Fruit fly (Drosophila melanogaster) whole organism, embryonic: Measurements from ENCODE around the gene CG7366.

ENCODE experiments used
- BEAF-32 ChIP-seq: fragments of 200-800 bp; sonication (Bioruptor generic); optimal IDR thresholded peaks from 3 replicates; lab custom pipeline; 2017; ENCODE audit warnings: missing biosample characterization, missing genetic modification characterization, mild to moderate bottlenecking, moderate library complexity, missing genetic modification reagents
- CG10267 ChIP-seq: fragments of 200-800 bp; sonication (Bioruptor generic); optimal IDR thresholded peaks from 2 replicates; lab custom pipeline; 2018; ENCODE audit warnings: missing biosample characterization, mild to moderate bottlenecking, missing genetic modification characterization, moderate library complexity
- CG10979 ChIP-seq: fragments of 200-800 bp; sonication (Bioruptor generic); optimal IDR thresholded peaks from 2 replicates; lab custom pipeline; 2018; ENCODE audit warnings: missing biosample characterization, mild to moderate bottlenecking, missing genetic modification characterization, moderate library complexity
- CG12104 ChIP-seq: fragments of 200-800 bp; sonication (Bioruptor generic); optimal IDR thresholded peaks from 3 replicates; lab custom pipeline; 2016; ENCODE audit warnings: missing biosample characterization, missing genetic modification characterization
- CG12659 ChIP-seq: fragments of 200-800 bp; sonication (Bioruptor generic); optimal IDR thresholded peaks from 3 replicates; lab custom pipeline; 2017; ENCODE audit warnings: mild to moderate bottlenecking, missing biosample characterization, missing genetic modification reagents, missing genetic modification characterization
- CG13296 ChIP-seq: fragments of 200-800 bp; sonication (Bioruptor generic); optimal IDR thresholded peaks from 3 replicates; lab custom pipeline; 2018; ENCODE audit warnings: missing biosample characterization, mild to moderate bottlenecking, missing genetic modification characterization
- CG13424 ChIP-seq: fragments of 200-800 bp; sonication (Bioruptor generic); optimal IDR thresholded peaks from 2 replicates; lab custom pipeline; 2019; ENCODE audit warnings: missing biosample characterization, mild to moderate bottlenecking, missing genetic modification characterization, moderate library complexity
- CG17568 ChIP-seq: fragments of 200-800 bp; sonication (Bioruptor generic); optimal IDR thresholded peaks from 2 replicates; lab custom pipeline; 2018; ENCODE audit warnings: missing biosample characterization, mild to moderate bottlenecking, missing genetic modification characterization, moderate library complexity
- CG17612 ChIP-seq: fragments of 200-800 bp; sonication (Bioruptor generic); IDR thresholded peaks from 2 replicates; pipeline ENCODE4 v1.3.6; 2022; ENCODE audit warnings: missing biosample characterization, missing genetic modification characterization
- CG1792 ChIP-seq: fragments of 200-800 bp; sonication (Bioruptor generic); optimal IDR thresholded peaks from 2 replicates; lab custom pipeline; 2016; ENCODE audit warnings: missing biosample characterization, missing genetic modification characterization
- CG18476 ChIP-seq: fragments of 200-800 bp; sonication (Bioruptor generic); optimal IDR thresholded peaks from 2 replicates; lab custom pipeline; 2016; ENCODE audit warnings: missing biosample characterization, mild to moderate bottlenecking, missing genetic modification characterization
- CG31388 ChIP-seq: fragments of 200-800 bp; sonication (Bioruptor generic); optimal IDR thresholded peaks from 2 replicates; lab custom pipeline; 2016; ENCODE audit warnings: missing biosample characterization, missing genetic modification characterization
- CG34224 ChIP-seq: fragments of 200-800 bp; sonication (Bioruptor generic); IDR thresholded peaks from 3 replicates; pipeline ENCODE4 v1.3.6; 2022; ENCODE audit warnings: missing biosample characterization, missing genetic modification characterization; ENCODE audit not compliant: partially characterized antibody
- CG34376 ChIP-seq: fragments of 200-800 bp; sonication (Bioruptor generic); optimal IDR thresholded peaks from 2 replicates; lab custom pipeline; 2018; ENCODE audit warnings: missing biosample characterization, mild to moderate bottlenecking, missing genetic modification characterization
- CG4854 ChIP-seq: fragments of 200-800 bp; sonication (Bioruptor generic); optimal IDR thresholded peaks from 2 replicates; lab custom pipeline; 2016; ENCODE audit warnings: missing biosample characterization, missing genetic modification characterization, inconsistent platforms
- CG8290 ChIP-seq, 3 experiments: fragments of 200-800 bp; sonication (Bioruptor generic); optimal IDR thresholded peaks; 2 replicates each; lab custom pipeline; 2016 to 2019; ENCODE audit warnings: missing biosample characterization in 3 of 3, missing genetic modification characterization in 3 of 3, mild to moderate bottlenecking in 2 of 3, moderate library complexity in 1 of 3
- CG9215 ChIP-seq: fragments of 200-800 bp; sonication (Bioruptor generic); IDR thresholded peaks from 2 replicates; pipeline ENCODE4 v1.3.6; 2022; ENCODE audit warnings: missing biosample characterization, missing genetic modification characterization
- Camta ChIP-seq: fragments of 200-800 bp; sonication (Bioruptor generic); optimal IDR thresholded peaks from 2 replicates; lab custom pipeline; 2016; ENCODE audit warnings: missing biosample characterization, missing genetic modification characterization
- Chrac-16 ChIP-seq: fragments of 200-800 bp; sonication (Bioruptor generic); optimal IDR thresholded peaks from 3 replicates; lab custom pipeline; 2016; ENCODE audit warnings: missing biosample characterization, missing genetic modification characterization
- D ChIP-seq, 2 experiments: fragments of 200-800 bp in 1 of 2; fragments of >200 bp in 1 of 2; sonication (Bioruptor generic) in 1 of 2; optimal IDR thresholded peaks; 2 replicates in 1 of 2; 3 replicates in 1 of 2; lab custom pipeline; 2017; ENCODE audit warnings: mild to moderate bottlenecking in 1 of 2, missing biosample characterization in 1 of 2, missing genetic modification characterization in 1 of 2, missing genetic modification reagents in 1 of 2
- Dad ChIP-seq: fragments of 200-800 bp; sonication (Bioruptor generic); optimal IDR thresholded peaks from 3 replicates; lab custom pipeline; 2016; ENCODE audit warnings: missing biosample characterization, missing genetic modification characterization
- Dll ChIP-seq: fragments of 200-800 bp; sonication (Bioruptor generic); IDR thresholded peaks from 4 replicates; pipeline ENCODE4 v1.3.6; 2022; ENCODE audit warnings: missing biosample characterization, missing genetic modification characterization; ENCODE audit not compliant: partially characterized antibody
- Dp ChIP-seq: fragments of 200-800 bp; sonication (Bioruptor generic); optimal IDR thresholded peaks from 2 replicates; lab custom pipeline; 2018; ENCODE audit warnings: missing biosample characterization, mild to moderate bottlenecking, missing genetic modification characterization, moderate library complexity
- Eip74EF ChIP-seq, 2 experiments: fragments of 200-800 bp in 1 of 2; fragments of >200 bp in 1 of 2; sonication (Bioruptor generic) in 1 of 2; optimal IDR thresholded peaks; 2 replicates each; lab custom pipeline; 2017 to 2019; ENCODE audit warnings: missing biosample characterization in 2 of 2, missing genetic modification characterization in 2 of 2, mild to moderate bottlenecking in 1 of 2, moderate library complexity in 1 of 2
- Lhr ChIP-seq: fragments of 200-800 bp; sonication (Bioruptor generic); optimal IDR thresholded peaks from 3 replicates; lab custom pipeline; 2017; ENCODE audit warnings: mild to moderate bottlenecking, missing biosample characterization, missing genetic modification reagents, missing genetic modification characterization
- MBD-R2 ChIP-seq: fragments of 200-800 bp; sonication (Bioruptor generic); IDR thresholded peaks from 2 replicates; pipeline ENCODE4 v1.3.6; 2022; ENCODE audit warnings: missing biosample characterization, missing genetic modification characterization
- MESR4 ChIP-seq: fragments of 200-800 bp; sonication (Bioruptor generic); optimal IDR thresholded peaks from 2 replicates; lab custom pipeline; 2018; ENCODE audit warnings: missing biosample characterization, mild to moderate bottlenecking, missing genetic modification characterization, moderate library complexity
- Med ChIP-seq: fragments of 200-800 bp; sonication (Bioruptor generic); peaks from one replicate; lab custom pipeline; 2016; ENCODE audit warnings: missing biosample characterization, missing genetic modification characterization, mild to moderate bottlenecking, inconsistent platforms, moderate library complexity
- NK7.1 ChIP-seq: fragments of 200-800 bp; sonication (Bioruptor generic); optimal IDR thresholded peaks from 3 replicates; lab custom pipeline; 2016; ENCODE audit warnings: missing biosample characterization, missing genetic modification characterization
- Nf-YA ChIP-seq: fragments of 200-800 bp; sonication (Bioruptor generic); IDR thresholded peaks from 2 replicates; pipeline ENCODE4 v1.3.6; 2022; ENCODE audit warnings: missing biosample characterization, missing genetic modification characterization
- Pdp1 ChIP-seq, 2 experiments: fragments of 200-800 bp; sonication (Bioruptor generic); optimal IDR thresholded peaks; 3 replicates each; lab custom pipeline; 2016; ENCODE audit warnings: missing biosample characterization in 2 of 2, missing genetic modification characterization in 2 of 2, mild to moderate bottlenecking in 1 of 2, moderate library complexity in 1 of 2
- ac ChIP-seq: fragments of 200-800 bp; sonication (Bioruptor generic); optimal IDR thresholded peaks from 3 replicates; lab custom pipeline; 2017; ENCODE audit warnings: missing biosample characterization, mild to moderate bottlenecking, missing genetic modification characterization
- amos ChIP-seq: fragments of 200-800 bp; sonication (Bioruptor generic); IDR thresholded peaks from 2 replicates; pipeline ENCODE4 v1.3.6; 2022; ENCODE audit warnings: missing biosample characterization, missing genetic modification characterization; ENCODE audit not compliant: partially characterized antibody
- cato ChIP-seq: fragments of 200-800 bp; sonication (Bioruptor generic); optimal IDR thresholded peaks from 2 replicates; lab custom pipeline; 2016; ENCODE audit warnings: missing biosample characterization, missing genetic modification characterization, borderline replicate concordance
- chif ChIP-seq, 2 experiments: fragments of 200-800 bp; sonication (Bioruptor generic); optimal IDR thresholded peaks; 3 replicates each; lab custom pipeline; 2016; ENCODE audit warnings: missing biosample characterization in 2 of 2, missing genetic modification characterization in 2 of 2
- crp ChIP-seq, 2 experiments: fragments of 200-800 bp; sonication (Bioruptor generic); optimal IDR thresholded peaks; 2 replicates in 1 of 2; 3 replicates in 1 of 2; lab custom pipeline; 2017; ENCODE audit warnings: missing biosample characterization in 2 of 2, missing genetic modification characterization in 2 of 2, mild to moderate bottlenecking in 1 of 2, moderate library complexity in 1 of 2
- hbn ChIP-seq: fragments of 200-800 bp; sonication (Bioruptor generic); IDR thresholded peaks from 2 replicates; pipeline ENCODE4 v1.3.6; 2022; ENCODE audit warnings: missing biosample characterization, missing genetic modification characterization; ENCODE audit not compliant: partially characterized antibody
- inv ChIP-seq: fragments of 200-800 bp; sonication (Bioruptor generic); IDR thresholded peaks from 2 replicates; pipeline ENCODE4 v1.3.6; 2022; ENCODE audit warnings: missing biosample characterization, missing genetic modification characterization; ENCODE audit not compliant: partially characterized antibody
- lmd ChIP-seq: fragments of 200-800 bp; sonication (Bioruptor generic); IDR thresholded peaks from 2 replicates; pipeline ENCODE4 v1.3.6; 2022; ENCODE audit warnings: missing biosample characterization, missing genetic modification characterization
- p53 ChIP-seq: fragments of 200-800 bp; sonication (Bioruptor generic); optimal IDR thresholded peaks from 2 replicates; lab custom pipeline; 2016; ENCODE audit warnings: missing biosample characterization, missing genetic modification characterization
- slbo ChIP-seq: fragments of 200-800 bp; sonication (Bioruptor generic); IDR thresholded peaks from 2 replicates; pipeline ENCODE4 v1.3.6; 2022; ENCODE audit warnings: missing biosample characterization, missing genetic modification characterization
- so ChIP-seq: fragments of 200-800 bp; sonication (Bioruptor generic); IDR thresholded peaks from 3 replicates; pipeline ENCODE4 v1.3.6; 2022; ENCODE audit warnings: missing biosample characterization, missing genetic modification characterization
- sob ChIP-seq: fragments of 200-800 bp; sonication (Bioruptor generic); IDR thresholded peaks from 2 replicates; pipeline ENCODE4 v1.3.6; 2022; ENCODE audit warnings: missing biosample characterization, missing genetic modification characterization
- stc ChIP-seq: fragments of 200-800 bp; sonication (Bioruptor generic); IDR thresholded peaks from 2 replicates; pipeline ENCODE4 v1.3.6; 2022; ENCODE audit warnings: missing biosample characterization, missing genetic modification characterization
- tin ChIP-seq: fragments of 200-800 bp; sonication (Bioruptor generic); optimal IDR thresholded peaks from 3 replicates; lab custom pipeline; 2016; ENCODE audit warnings: missing biosample characterization, missing genetic modification characterization
- toy ChIP-seq: fragments of 200-800 bp; sonication (Bioruptor generic); IDR thresholded peaks from 2 replicates; pipeline ENCODE4 v1.3.6; 2022; ENCODE audit warnings: missing biosample characterization, missing genetic modification characterization

The CG7366 gene

dm6 chr3L:8180464-8181137 is 21.6 kb downstream of the CG7366 start, which contains the start of the genes mthl7 and Uxs (continued):
- TF ChIP-seq CG17568 (GFP tag; lab: Kevin White, UChicago) (no peak), Dll (GFP tag; lab: Robert Waterston, UW) (peak; percentile 56; the same call in 1 of the 4 replicates), Dp (peak; percentile 90), CG34224 (GFP tag; lab: Robert Waterston, UW) (peak; percentile 45; the same call in 2 of the 3 replicates), CG10267 (no peak), chif (GFP tag; optimal IDR thresholded peaks at IDR 0.05; lab: Kevin White, UChicago) (no peak), MESR4 (GFP tag; lab: Kevin White, UChicago) (peak; percentile 41), Pdp1 (GFP tag; optimal IDR thresholded peaks at IDR 0.05; lab: Kevin White, UChicago) (peak in 1 of 2 experiments; percentile 34), inv (GFP tag; lab: Robert Waterston, UW) (no peak), CG8290 (GFP tag; optimal IDR thresholded peaks at IDR 0.05; lab: Kevin White, UChicago) (no peak), CG8290 (tag; optimal IDR thresholded peaks at IDR 0.05; lab: Kevin White, UChicago) (peak in 1 of 2 experiments; percentile 24), p53 (GFP tag; lab: Kevin White, UChicago) (no peak), slbo (GFP tag; lab: Robert Waterston, UW) (no peak), hbn (peak; percentile 29; the same call in 1 of the 2 replicates), BEAF-32 (GFP tag; lab: Kevin White, UChicago) (peak; percentile 63), amos (GFP tag; lab: Robert Waterston, UW) (peak; percentile 30; the same call in 1 of the 2 replicates), CG12659 (GFP tag; lab: Kevin White, UChicago) (peak; percentile 1), stc (no peak), Lhr (no peak), CG13296 (no peak), CG12104 (GFP tag; lab: Kevin White, UChicago) (no peak), MBD-R2 (GFP tag; lab: Robert Waterston, UW) (peak; percentile 75), crp (GFP tag; optimal IDR thresholded peaks at IDR 0.05; lab: Kevin White, UChicago) (peak in 1 of 2 experiments; percentile 56), sob (GFP tag; lab: Robert Waterston, UW) (no peak), CG1792 (GFP tag; lab: Kevin White, UChicago) (no peak), so (GFP tag; lab: Robert Waterston, UW) (no peak), CG34376 (GFP tag; lab: Kevin White, UChicago) (peak; percentile 1)
- TF ChIP-seq, all 482 proteins: peak for 46

DNA sequence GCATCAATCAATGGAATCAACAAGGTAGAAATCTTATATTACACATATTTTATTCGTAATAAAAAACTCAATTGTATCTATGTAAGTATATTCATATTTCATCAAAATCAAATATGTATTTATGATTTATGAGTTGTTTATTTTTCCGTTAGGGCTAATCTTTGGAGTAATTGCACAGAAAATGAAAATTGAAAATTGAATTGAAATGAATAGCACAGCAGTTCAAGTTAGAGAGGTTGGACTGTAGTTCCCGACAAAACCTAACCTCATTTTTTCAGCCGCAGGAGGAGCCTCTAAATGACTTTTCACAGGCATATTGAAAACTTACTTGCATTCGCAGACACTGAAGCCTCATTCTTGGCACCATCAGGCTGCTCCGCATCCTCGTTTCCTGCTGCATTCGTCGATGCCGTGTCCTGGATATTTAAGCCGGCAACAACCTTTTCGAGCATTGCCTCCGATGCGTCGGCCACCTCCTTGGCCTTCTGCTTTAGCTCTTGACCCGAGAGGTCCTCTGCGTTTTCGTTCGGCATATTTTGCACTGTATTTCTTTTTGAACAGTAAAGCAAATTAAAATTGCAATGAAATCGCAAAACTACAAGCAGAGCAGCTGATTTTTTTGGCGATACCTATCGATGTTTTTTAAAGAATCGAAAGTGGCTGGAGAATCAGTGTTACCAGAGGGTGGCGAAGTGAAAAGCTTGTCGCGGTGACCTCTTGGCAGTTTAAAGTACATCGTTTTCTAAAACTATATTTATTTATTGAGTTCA is 24.2 kb downstream of the CG7366 start, which contains the start of gene Nmt:
TSS of gene Nmt (minus strand) at position 635 of the 770 bp plus-strand sequence.
- peak; percentile 79 for TF ChIP-seq Med
- TF ChIP-seq Dad (GFP tag; lab: Kevin White, UChicago), result no peak
- no peak for TF ChIP-seq chif (GFP tag; optimal IDR thresholded peaks at IDR 0.05; lab: Kevin White, UChicago)
- TF ChIP-seq ac, result no peak
- no peak for TF ChIP-seq tin (GFP tag; lab: Kevin White, UChicago)
- TF ChIP-seq CG17612 (GFP tag; lab: Robert Waterston, UW), result no peak
- no peak for TF ChIP-seq Eip74EF (GFP tag; optimal IDR thresholded peaks at IDR 0.05; lab: Kevin White, UChicago)
- no peak for TF ChIP-seq CG10979 (tag; lab: Kevin White, UChicago)
- TF ChIP-seq toy, result no peak
- TF ChIP-seq NK7.1 (GFP tag; lab: Kevin White, UChicago), result no peak
- TF ChIP-seq lmd (GFP tag; lab: Robert Waterston, UW), result no peak
- TF ChIP-seq Chrac-16 (GFP tag; lab: Kevin White, UChicago), result no peak
- TF ChIP-seq cato, result no peak
- TF ChIP-seq CG9215 (GFP tag; lab: Robert Waterston, UW), result no peak
- no peak for TF ChIP-seq CG4854 (GFP tag; lab: Kevin White, UChicago)
- TF ChIP-seq D (optimal IDR thresholded peaks at IDR 0.05; lab: Kevin White, UChicago), result no peak
- no peak for TF ChIP-seq D (GFP tag; optimal IDR thresholded peaks at IDR 0.05; lab: Kevin White, UChicago)
- no peak for TF ChIP-seq CG31388
- TF ChIP-seq CG13424, result peak; percentile 18
- no peak for TF ChIP-seq Camta
- no peak for TF ChIP-seq Nf-YA (GFP tag; lab: Robert Waterston, UW)
- no peak for TF ChIP-seq CG18476 (GFP tag; lab: Kevin White, UChicago)
